Worm (Caenorhabditis elegans) whole organism, early embryonic: Measurements from ENCODE around the gene mys-1.

ENCODE experiments used
- aly-1 ChIP-seq: sonication (generic microtip); optimal IDR thresholded peaks from 2 replicates; lab custom pipeline; 2016; ENCODE audit warnings: missing genetic modification characterization, missing compliant biosample characterization
- flt-1 ChIP-seq: fragments of 200-800 bp; sonication (Bioruptor generic); IDR thresholded peaks from 2 replicates; pipeline ENCODE4 v1.3.6; 2022; ENCODE audit warnings: missing genetic modification characterization, missing compliant biosample characterization
- hnd-1 ChIP-seq: sonication (generic microtip); optimal IDR thresholded peaks from 2 replicates; lab custom pipeline; 2016; ENCODE audit warnings: missing genetic modification characterization, missing compliant biosample characterization
- pes-1 ChIP-seq: fragments of 200-800 bp; sonication (Bioruptor generic); IDR thresholded peaks from 2 replicates; pipeline ENCODE4 v1.3.6; 2022; ENCODE audit warnings: missing genetic modification reagents, missing genetic modification characterization, missing compliant biosample characterization
- sea-1 ChIP-seq: fragments of 200-800 bp; sonication (Bioruptor generic); conservative IDR thresholded peaks from 2 replicates; pipeline ENCODE4 v1.3.6; 2022; ENCODE audit warnings: missing genetic modification characterization, missing compliant biosample characterization

ce11 chrV:7123188-7123708, 38.8 kb upstream of the mys-1 start, which contains the start of gene lmd-5:
- TF ChIP-seq flt-1 (GFP tag; lab: Robert Waterston, UW) (no peak), sea-1 (no peak), hnd-1 (tag; lab: Kevin White, UChicago) (no peak), pes-1 (GFP tag; lab: Robert Waterston, UW) (no peak), aly-1 (no peak)
